Fruit fly (Drosophila melanogaster): Measurements from ENCODE around the gene Es2.

DNA sequence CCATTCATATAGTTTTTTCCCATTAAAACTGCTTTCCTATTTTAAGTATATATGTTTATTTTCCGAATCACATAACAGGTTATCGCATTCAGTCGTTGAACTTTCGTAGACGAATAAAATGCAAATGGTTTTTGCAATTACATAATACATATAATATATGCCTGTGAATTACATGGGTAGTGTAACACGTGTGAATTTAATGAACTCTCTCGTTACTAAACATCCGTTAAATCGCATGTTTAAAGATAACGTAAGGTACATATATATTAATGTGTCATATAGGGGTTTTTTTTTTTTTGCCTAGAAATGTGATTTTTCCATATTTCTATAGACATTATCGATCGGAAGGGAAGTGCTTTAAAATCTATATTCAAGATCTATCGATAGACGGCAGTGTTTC lies 8.3 kb downstream of the Es2 start:
- TF ChIP-seq ap (GFP tag; IDR thresholded peaks at IDR 0.05) (no peak), Sox102F (GFP tag; optimal IDR thresholded peaks at IDR 0.05) (no peak), CrebB (tag; optimal IDR thresholded peaks at IDR 0.05) (no peak), CG10209 (GFP tag; optimal IDR thresholded peaks at IDR 0.05) (no peak), CG4820 (GFP tag; optimal IDR thresholded peaks at IDR 0.05) (no peak), CG10321 (GFP tag; IDR thresholded peaks at IDR 0.05) (no peak), CG8290 (GFP tag; optimal IDR thresholded peaks at IDR 0.05) (no peak), CG8290 (tag; optimal IDR thresholded peaks at IDR 0.05) (no peak), CG30431 (GFP tag; optimal IDR thresholded peaks at IDR 0.05) (no peak)
